Fruit fly (Drosophila melanogaster) Kc167 (cell line): ENCODE measurements around the gene Ide.

Experiments
- Sin3A ChIP-seq: fragments of >200 bp; optimal IDR thresholded peaks from 2 replicates; lab custom pipeline; 2018; ENCODE audit warnings: missing external identifiers
- h ChIP-seq: fragments of >200 bp; optimal IDR thresholded peaks from 3 replicates; lab custom pipeline; 2018; ENCODE audit warnings: missing external identifiers
- insv ChIP-seq: fragments of >200 bp; optimal IDR thresholded peaks from 3 replicates; lab custom pipeline; 2018; ENCODE audit warnings: missing external identifiers
- ttk ChIP-seq: sonication (Bioruptor generic); optimal IDR thresholded peaks from 2 replicates; lab custom pipeline; 2017; ENCODE audit warnings: missing external identifiers

DNA sequence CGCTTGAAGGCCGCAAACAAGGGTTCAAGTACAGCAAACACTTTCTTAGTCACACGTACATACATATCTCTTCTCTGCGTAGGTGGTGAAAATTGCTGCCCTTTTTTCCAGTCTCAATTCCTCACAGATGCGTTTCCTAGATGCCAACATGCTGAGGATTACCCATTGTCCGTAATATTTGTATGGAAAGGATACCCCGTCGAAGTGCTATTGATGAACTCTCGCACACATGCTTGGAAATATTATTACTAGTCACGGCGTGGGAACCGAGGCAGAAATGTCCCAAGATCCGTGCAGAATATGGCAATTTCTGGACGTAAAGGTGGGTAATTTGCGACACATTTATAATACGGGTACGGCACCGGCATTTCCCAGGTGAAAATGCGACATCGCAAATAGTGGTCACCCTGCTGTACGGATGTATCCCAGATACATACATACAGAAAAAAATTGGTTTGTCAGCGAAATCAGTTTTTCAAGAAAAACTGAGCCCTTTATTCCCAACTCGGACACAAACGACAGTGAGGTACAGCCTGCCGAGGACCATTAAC lies 29.7 kb upstream of the Ide start:
- TF ChIP-seq h (lab: Kevin White, UChicago) (no peak), ttk (lab: Kevin White, UChicago) (no peak), insv (no peak), Sin3A (lab: Kevin White, UChicago) (no peak)
